Worm (Caenorhabditis elegans) whole organism, L4/young adult: ENCODE measurements around the gene ZC190.8.

Experiments
- dao-5 ChIP-seq: sonication (generic microtip); optimal IDR thresholded peaks from 2 replicates; lab custom pipeline; 2016; ENCODE audit warnings: missing genotype, missing genetic modification characterization, moderate library complexity, missing compliant biosample characterization
- him-1 ChIP-seq: sonication (generic microtip); optimal IDR thresholded peaks from 2 replicates; lab custom pipeline; 2016; ENCODE audit warnings: missing genotype, missing genetic modification reagents, missing genetic modification characterization, missing compliant biosample characterization

DNA sequence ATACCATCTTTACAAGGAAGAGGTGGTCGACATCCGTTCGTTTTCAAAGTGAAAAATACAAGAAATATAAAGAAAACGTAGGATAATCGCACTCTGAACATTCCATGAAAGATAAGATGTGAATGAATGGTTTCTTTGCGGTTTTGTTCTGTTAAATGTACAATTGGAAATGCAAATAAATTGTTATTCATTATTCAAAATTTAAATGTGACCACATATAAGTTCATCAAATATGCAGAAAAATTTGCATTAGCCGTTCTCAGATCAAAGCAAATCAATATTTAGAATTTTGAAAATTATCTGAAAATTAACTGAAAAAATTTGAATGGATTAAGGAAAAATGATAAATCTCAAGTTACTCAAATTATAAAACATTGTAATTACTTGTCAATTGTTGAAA is 24.3 kb upstream of the ZC190.8 start, which contains the start of gene ZC178.2:
- no peak for TF ChIP-seq him-1 (tag; lab: Kevin White, UChicago)
- no peak for TF ChIP-seq dao-5 (tag; lab: Kevin White, UChicago)
